Worm (Caenorhabditis elegans) whole organism, young adult: ENCODE results near the gene M106.7.

Source experiments
- B0019.2 ChIP-seq: fragments of 200-800 bp; sonication (Bioruptor generic); conservative IDR thresholded peaks from 2 replicates; pipeline ENCODE4 v1.3.6; 2022; ENCODE audit warnings: missing genetic modification reagents, missing genetic modification characterization, missing compliant biosample characterization
- K12H6.12 ChIP-seq: fragments of 200-800 bp; sonication (Bioruptor generic); optimal IDR thresholded peaks from 2 replicates; lab custom pipeline; 2018; ENCODE audit warnings: mild to moderate bottlenecking, missing genetic modification characterization, missing compliant biosample characterization
- T26A5.8 ChIP-seq: sonication (generic microtip); optimal IDR thresholded peaks from 2 replicates; lab custom pipeline; 2016; ENCODE audit warnings: missing genetic modification characterization, missing compliant biosample characterization
- ama-1 ChIP-seq, 3 experiments: fragments of 150-350 bp in 1 of 3; sonication (generic microtip) in 2 of 3; optimal IDR thresholded peaks; 2 replicates each; lab custom pipeline; 2014 to 2018; ENCODE audit warnings: missing biosample characterization in 2 of 3, missing genetic modification characterization in 2 of 3, missing genetic modification reagents in 2 of 3
- efl-1 ChIP-seq: fragments of 150-350 bp; optimal IDR thresholded peaks from 2 replicates; lab custom pipeline; 2014; ENCODE audit warnings: missing biosample characterization, missing genetic modification reagents, missing genetic modification characterization
- fkh-3 ChIP-seq: sonication (generic microtip); optimal IDR thresholded peaks from 2 replicates; lab custom pipeline; 2016; ENCODE audit warnings: mild to moderate bottlenecking, missing genetic modification characterization, missing compliant biosample characterization
- madf-8 ChIP-seq: fragments of 200-800 bp; sonication (Bioruptor generic); conservative IDR thresholded peaks from 2 replicates; pipeline ENCODE4 v1.3.6; 2022; ENCODE audit warnings: missing genetic modification reagents, missing genetic modification characterization, missing compliant biosample characterization

DNA sequence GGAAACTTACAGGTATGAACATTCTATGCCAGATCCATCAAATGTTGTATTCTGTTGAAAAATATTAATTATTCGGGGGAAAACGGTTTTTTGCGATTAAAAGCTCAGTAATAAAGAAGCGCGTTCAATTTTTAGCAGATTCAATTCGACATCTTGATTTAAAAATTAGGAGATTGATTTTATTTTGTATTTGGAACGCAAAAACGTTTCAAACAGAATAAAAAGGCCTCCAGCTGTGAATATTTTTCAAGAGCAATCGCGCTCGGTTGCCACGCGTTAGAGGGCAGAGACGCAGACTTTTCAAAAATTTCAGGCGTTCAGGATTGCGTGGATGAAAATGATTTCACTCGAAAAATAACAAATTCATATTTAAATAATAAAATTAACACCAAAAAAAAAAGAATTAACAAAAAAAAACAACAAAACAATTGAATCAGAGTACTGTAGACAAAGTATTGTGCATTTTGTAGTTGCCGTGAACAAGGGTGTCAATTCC lies 37.0 kb downstream of the M106.7 start, which contains the start of gene R06F6.8:
- TF ChIP-seq efl-1 = no peak
- no peak for TF ChIP-seq fkh-3 (tag; lab: Kevin White, UChicago)
- no peak for TF ChIP-seq ama-1 (optimal IDR thresholded peaks at IDR 0.05; lab: Kevin White, UChicago)
- no peak for TF ChIP-seq ama-1 (GFP tag; optimal IDR thresholded peaks at IDR 0.05; lab: Kevin White, UChicago)
- no peak for TF ChIP-seq madf-8
- TF ChIP-seq K12H6.12 (tag; lab: Kevin White, UChicago) = no peak
- no peak for TF ChIP-seq B0019.2 (GFP tag; lab: Robert Waterston, UW)
- TF ChIP-seq T26A5.8 = no peak
